Fruit fly (Drosophila melanogaster) whole organism, adult: ENCODE data around the gene Tango5.

Source experiments
- CG11617 ChIP-seq: fragments of 200-800 bp; sonication (Bioruptor generic); optimal IDR thresholded peaks from 2 replicates; lab custom pipeline; 2017; ENCODE audit warnings: mild to moderate bottlenecking, missing biosample characterization, missing genetic modification reagents, missing genetic modification characterization
- CG12768 ChIP-seq: fragments of 200-800 bp; sonication (Bioruptor generic); optimal IDR thresholded peaks from 2 replicates; lab custom pipeline; 2017; ENCODE audit warnings: missing biosample characterization, missing genetic modification characterization, mild to moderate bottlenecking, moderate library complexity, missing genetic modification reagents
- CG14711 ChIP-seq: fragments of 200-800 bp; sonication (Bioruptor generic); optimal IDR thresholded peaks from 2 replicates; lab custom pipeline; 2018; ENCODE audit warnings: missing biosample characterization, mild to moderate bottlenecking, missing genetic modification characterization, moderate library complexity
- CG1620 ChIP-seq: fragments of 200-800 bp; sonication (Bioruptor generic); optimal IDR thresholded peaks from 2 replicates; lab custom pipeline; 2016; ENCODE audit warnings: missing biosample characterization, missing genetic modification characterization
- CG33017 ChIP-seq: fragments of 200-800 bp; sonication (Bioruptor generic); optimal IDR thresholded peaks from 2 replicates; lab custom pipeline; 2018; ENCODE audit warnings: missing biosample characterization, mild to moderate bottlenecking, missing genetic modification characterization, moderate library complexity
- CG5204 ChIP-seq: fragments of 200-800 bp; sonication (Bioruptor generic); optimal IDR thresholded peaks from 2 replicates; lab custom pipeline; 2016; ENCODE audit warnings: missing biosample characterization, missing genetic modification characterization
- CG7045 ChIP-seq: fragments of 200-800 bp; sonication (Bioruptor generic); optimal IDR thresholded peaks from 2 replicates; lab custom pipeline; 2017; ENCODE audit warnings: missing biosample characterization, mild to moderate bottlenecking, missing genetic modification characterization
- CG7101 ChIP-seq: fragments of 200-800 bp; sonication (Bioruptor generic); optimal IDR thresholded peaks from 2 replicates; lab custom pipeline; 2018; ENCODE audit warnings: missing biosample characterization, mild to moderate bottlenecking, missing genetic modification characterization, moderate library complexity
- Clk ChIP-seq: fragments of 200-800 bp; sonication (Bioruptor generic); optimal IDR thresholded peaks from 2 replicates; lab custom pipeline; 2017; ENCODE audit warnings: missing biosample characterization, missing genetic modification characterization
- Crg-1 ChIP-seq: fragments of 200-800 bp; sonication (Bioruptor generic); optimal IDR thresholded peaks from 2 replicates; lab custom pipeline; 2016; ENCODE audit warnings: missing biosample characterization, missing genetic modification characterization
- Hr96 ChIP-seq: fragments of 200-800 bp; sonication (Bioruptor generic); optimal IDR thresholded peaks from 2 replicates; lab custom pipeline; 2016; ENCODE audit warnings: missing biosample characterization, missing genetic modification characterization
- Mnt ChIP-seq: fragments of 200-800 bp; sonication (Bioruptor generic); optimal IDR thresholded peaks from 2 replicates; lab custom pipeline; 2016; ENCODE audit warnings: missing biosample characterization, mild to moderate bottlenecking, missing genetic modification characterization
- bab1 ChIP-seq: fragments of 200-800 bp; sonication (Bioruptor generic); optimal IDR thresholded peaks from 3 replicates; lab custom pipeline; 2019; ENCODE audit warnings: missing biosample characterization, mild to moderate bottlenecking, missing genetic modification characterization, moderate library complexity
- cic ChIP-seq: fragments of 200-800 bp; sonication (Bioruptor generic); optimal IDR thresholded peaks from 2 replicates; lab custom pipeline; 2017; ENCODE audit warnings: missing biosample characterization, mild to moderate bottlenecking, missing genetic modification characterization, moderate library complexity
- cnc ChIP-seq, 2 experiments: fragments of >200 bp; optimal IDR thresholded peaks; 2 replicates each; lab custom pipeline; 2017
- kay ChIP-seq: fragments of 200-800 bp; sonication (Bioruptor generic); peaks from one replicate; lab custom pipeline; 2016; ENCODE audit warnings: missing biosample characterization, missing genetic modification characterization, borderline replicate concordance
- ovo ChIP-seq: fragments of 200-800 bp; sonication (Bioruptor generic); optimal IDR thresholded peaks from 2 replicates; lab custom pipeline; 2016; ENCODE audit warnings: missing biosample characterization, missing genetic modification characterization
- pad ChIP-seq: fragments of 200-800 bp; sonication (Bioruptor generic); optimal IDR thresholded peaks from 3 replicates; lab custom pipeline; 2017; ENCODE audit warnings: missing biosample characterization, missing genetic modification characterization, mild to moderate bottlenecking, moderate library complexity, missing genetic modification reagents
- tj ChIP-seq: fragments of 200-800 bp; sonication (Bioruptor generic); optimal IDR thresholded peaks from 3 replicates; lab custom pipeline; 2017; ENCODE audit warnings: missing biosample characterization, mild to moderate bottlenecking, missing genetic modification characterization, moderate library complexity
- toe ChIP-seq: fragments of 200-800 bp; sonication (Bioruptor generic); optimal IDR thresholded peaks from 2 replicates; lab custom pipeline; 2016; ENCODE audit warnings: missing biosample characterization, missing genetic modification characterization

The Tango5 gene

DNA sequence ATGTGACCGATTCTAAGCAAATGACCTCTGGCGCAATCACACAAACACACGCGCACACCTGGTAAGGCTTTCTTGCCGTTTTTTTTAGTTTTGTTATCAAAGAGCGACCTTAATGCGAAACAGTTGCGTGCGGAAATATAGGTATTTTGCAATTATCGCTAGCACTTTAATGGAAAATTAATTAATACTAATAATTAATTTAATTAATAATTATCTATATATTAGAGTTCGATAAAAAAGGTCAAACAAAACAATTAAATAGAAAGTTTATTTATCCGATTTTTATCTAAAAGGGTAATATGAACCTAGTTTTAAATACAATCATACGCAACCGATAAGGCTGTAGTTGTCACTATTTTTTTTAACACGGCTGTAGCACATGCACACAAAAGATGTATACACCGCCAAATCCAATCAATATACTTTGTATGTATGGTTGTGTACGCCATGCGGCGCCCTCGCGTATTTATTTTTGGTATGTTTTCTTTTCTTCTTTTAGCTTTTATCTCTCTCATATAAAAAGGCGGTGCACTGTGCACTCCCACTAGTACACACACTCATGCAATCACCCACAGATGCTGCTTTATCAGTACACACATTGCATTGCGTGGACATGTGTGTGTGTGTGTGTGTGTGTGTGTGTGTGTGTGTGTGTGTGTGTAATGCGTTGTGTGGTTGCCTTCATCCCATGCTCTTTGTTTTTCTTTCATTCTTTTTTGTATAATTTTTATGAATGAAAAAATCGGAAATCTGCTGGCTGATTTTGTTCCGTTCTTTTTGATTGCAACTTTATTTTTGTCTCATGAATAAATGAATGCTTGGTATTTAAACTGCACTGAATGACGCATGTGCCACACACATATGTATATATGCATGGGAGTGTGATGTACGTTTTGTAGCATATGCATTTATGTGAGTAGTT is 38.5 kb upstream of the Tango5 start:
- TF ChIP-seq pad (GFP tag; lab: Kevin White, UChicago) (no peak), tj (GFP tag; lab: Kevin White, UChicago) (no peak), Mnt (no peak), CG7101 (peak; percentile 77), CG12768 (GFP tag; lab: Kevin White, UChicago) (peak; percentile 5), bab1 (peak; percentile 18), CG5204 (GFP tag; lab: Kevin White, UChicago) (no peak), cnc (optimal IDR thresholded peaks at IDR 0.05; lab: Kevin White, UChicago) (no peak), kay (GFP tag; lab: Kevin White, UChicago) (peak; percentile 89), CG1620 (GFP tag; lab: Kevin White, UChicago) (no peak), CG33017 (tag; lab: Kevin White, UChicago) (peak; percentile 67), Clk (GFP tag; lab: Kevin White, UChicago) (no peak), toe (GFP tag; lab: Kevin White, UChicago) (no peak), ovo (no peak), CG14711 (peak; percentile 75), cic (no peak), Crg-1 (GFP tag; lab: Kevin White, UChicago) (no peak), CG7045 (GFP tag; lab: Kevin White, UChicago) (peak; percentile 22), CG11617 (GFP tag; lab: Kevin White, UChicago) (peak; percentile 26), Hr96 (GFP tag; lab: Kevin White, UChicago) (no peak)

dm6 chrX:10801827-10802456 is 37.7 kb upstream of the Tango5 start:
- peak; percentile 19 for TF ChIP-seq Mnt
- no peak for TF ChIP-seq CG7045 (GFP tag; lab: Kevin White, UChicago)
- peak; percentile 6 for TF ChIP-seq kay (GFP tag; lab: Kevin White, UChicago)
- TF ChIP-seq CG14711: no peak
- TF ChIP-seq cic: peak; percentile 7
- peak; percentile 78 for TF ChIP-seq ovo
- peak; percentile 99 for TF ChIP-seq tj (GFP tag; lab: Kevin White, UChicago)

dm6 chrX:10801033-10801432 is 36.8 kb upstream of the Tango5 start:
- no peak for TF ChIP-seq CG33017 (tag; lab: Kevin White, UChicago)
- no peak for TF ChIP-seq cic
- TF ChIP-seq ovo: no peak
- no peak for TF ChIP-seq Clk (GFP tag; lab: Kevin White, UChicago)
- no peak for TF ChIP-seq CG12768 (GFP tag; lab: Kevin White, UChicago)
- TF ChIP-seq CG14711: no peak
- no peak for TF ChIP-seq CG7101
- TF ChIP-seq Hr96 (GFP tag; lab: Kevin White, UChicago): no peak
- TF ChIP-seq cnc (optimal IDR thresholded peaks at IDR 0.05; lab: Kevin White, UChicago): no peak
- TF ChIP-seq CG5204 (GFP tag; lab: Kevin White, UChicago): no peak
- no peak for TF ChIP-seq CG11617 (GFP tag; lab: Kevin White, UChicago)
- TF ChIP-seq Crg-1 (GFP tag; lab: Kevin White, UChicago): no peak
- TF ChIP-seq kay (GFP tag; lab: Kevin White, UChicago): no peak
- no peak for TF ChIP-seq bab1

DNA sequence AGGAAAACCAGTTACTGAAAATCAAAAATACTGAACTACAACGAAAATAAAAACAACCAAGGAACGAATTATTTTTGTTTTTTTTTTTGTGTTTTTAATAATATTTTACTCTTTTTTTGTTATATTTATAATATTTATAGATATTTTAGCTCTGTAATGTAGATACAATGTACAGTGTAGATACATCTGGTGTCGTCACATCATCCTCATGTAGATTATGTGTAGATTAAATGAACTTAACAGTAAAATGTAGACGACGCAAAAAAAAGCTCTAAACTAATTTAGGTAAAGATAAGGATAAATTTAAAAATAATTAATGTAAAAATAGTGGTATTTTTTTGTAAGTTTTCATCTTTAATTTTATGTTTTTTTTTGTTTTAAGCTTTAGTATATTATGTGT is 25.1 kb upstream of the Tango5 start:
- TF ChIP-seq CG11617 (GFP tag; lab: Kevin White, UChicago): no peak
- no peak for TF ChIP-seq CG12768 (GFP tag; lab: Kevin White, UChicago)
- no peak for TF ChIP-seq Hr96 (GFP tag; lab: Kevin White, UChicago)
- no peak for TF ChIP-seq CG5204 (GFP tag; lab: Kevin White, UChicago)
- TF ChIP-seq bab1: no peak
- no peak for TF ChIP-seq cic
- no peak for TF ChIP-seq CG7101
- no peak for TF ChIP-seq tj (GFP tag; lab: Kevin White, UChicago)
- TF ChIP-seq CG1620 (GFP tag; lab: Kevin White, UChicago): no peak
- TF ChIP-seq Mnt: no peak
- TF ChIP-seq CG14711: no peak
- no peak for TF ChIP-seq kay (GFP tag; lab: Kevin White, UChicago)
- TF ChIP-seq toe (GFP tag; lab: Kevin White, UChicago): no peak
- TF ChIP-seq CG7045 (GFP tag; lab: Kevin White, UChicago): no peak
- no peak for TF ChIP-seq cnc (optimal IDR thresholded peaks at IDR 0.05; lab: Kevin White, UChicago)
- no peak for TF ChIP-seq Clk (GFP tag; lab: Kevin White, UChicago)
- TF ChIP-seq Crg-1 (GFP tag; lab: Kevin White, UChicago): no peak
- no peak for TF ChIP-seq CG33017 (tag; lab: Kevin White, UChicago)
- TF ChIP-seq pad (GFP tag; lab: Kevin White, UChicago): no peak

DNA sequence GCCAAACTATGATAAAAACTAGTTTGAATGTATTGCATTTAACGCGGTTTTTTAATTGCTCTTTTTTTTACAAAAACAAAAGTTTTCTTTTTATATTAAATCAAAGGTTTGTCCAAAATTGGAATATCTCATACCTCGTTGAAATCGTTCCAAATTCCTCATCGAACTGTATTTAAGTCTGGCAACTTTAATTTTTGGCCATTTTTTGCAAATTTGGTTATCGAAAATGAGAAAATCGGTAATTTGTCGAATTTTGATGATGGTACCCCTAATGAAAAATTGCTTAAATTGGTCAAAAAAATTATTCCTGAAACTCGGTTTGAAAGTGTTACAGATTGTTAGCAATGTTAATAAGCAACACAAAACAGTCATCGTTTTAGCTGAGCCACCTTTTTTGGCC is 23.1 kb upstream of the Tango5 start:
- TF ChIP-seq kay (GFP tag; lab: Kevin White, UChicago) (peak; percentile 72), CG7101 (no peak)
